Worm (Caenorhabditis elegans): Measurements from ENCODE around the gene pud-1.2.
"Not testable (repeated sequence)": the region's sequence is repeated elsewhere in the genome, so short reads cannot be mapped to it uniquely, and the experiment has no call there.

DNA sequence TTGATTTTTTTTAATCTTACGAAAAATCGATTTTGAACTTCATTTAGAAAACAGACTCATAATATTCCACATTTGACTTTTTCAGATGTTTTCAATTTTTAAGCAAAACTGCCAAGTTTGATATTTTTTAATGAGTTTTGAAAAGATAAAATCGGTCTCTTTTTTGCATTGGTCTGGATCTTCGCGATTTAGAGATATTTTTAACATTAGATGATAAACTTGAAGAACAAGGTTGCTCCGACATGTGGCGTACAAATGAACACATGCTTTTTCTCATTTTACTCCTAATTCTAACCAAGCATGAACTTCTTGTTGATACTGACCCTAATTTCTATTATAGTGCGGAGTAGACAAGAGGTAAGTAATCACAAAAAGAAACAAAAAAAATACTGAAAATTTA is 9.2 kb upstream of the pud-1.2 start, which contains the start of gene irld-32:
- TF ChIP-seq lin-11 (tag; optimal IDR thresholded peaks at IDR 0.05); fkh-10 (GFP tag; optimal IDR thresholded peaks at IDR 0.05); elt-2 (tag; optimal IDR thresholded peaks at IDR 0.05); hlh-30 (tag; optimal IDR thresholded peaks at IDR 0.05; ENCODE audit: insufficient read depth); pqm-1 (tag; optimal IDR thresholded peaks at IDR 0.05); dve-1 (tag; optimal IDR thresholded peaks at IDR 0.05): not testable (repeated sequence)

Data from whole organism, late embryonic.